Fruit fly (Drosophila melanogaster): ENCODE data around the gene Nepl13.

DNA sequence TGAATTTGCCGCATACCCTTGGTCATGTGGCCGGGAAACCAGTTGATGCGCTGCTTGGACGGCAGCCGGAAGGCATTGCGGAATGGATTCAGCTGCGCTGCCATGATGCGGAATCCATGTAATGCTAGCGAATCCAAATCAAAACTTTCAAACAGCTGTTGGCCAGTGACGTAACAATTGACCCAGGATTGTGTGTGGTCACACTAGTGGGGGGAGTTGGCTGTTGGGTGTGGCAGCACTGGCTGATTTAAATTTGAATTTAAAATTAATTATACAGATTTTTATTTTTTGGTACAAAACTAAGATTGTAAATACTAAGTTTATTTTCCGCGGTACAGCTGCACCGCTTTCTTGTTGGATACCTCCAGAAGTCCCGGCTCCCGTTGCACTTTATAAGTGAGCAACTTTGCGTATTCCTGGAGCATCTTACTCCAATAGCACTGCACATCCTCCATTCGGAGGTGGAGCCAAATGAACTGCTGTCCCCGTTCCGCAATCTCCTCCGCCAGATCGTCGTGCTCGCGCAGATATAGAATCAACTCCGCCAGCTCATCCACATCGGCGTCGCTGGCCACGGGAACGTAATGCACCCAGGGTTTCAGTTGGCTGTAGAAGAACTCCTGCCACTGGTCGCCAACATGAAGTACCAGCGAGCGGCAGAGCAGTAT is 13.3 kb downstream of the Nepl13 start, which contains the start of gene CG17141:
- TF ChIP-seq EcR (GFP tag; optimal IDR thresholded peaks at IDR 0.05) (no peak), Snoo (tag; optimal IDR thresholded peaks at IDR 0.05) (no peak), CG8301 (tag; optimal IDR thresholded peaks at IDR 0.05) (no peak), CG8159 (tag; optimal IDR thresholded peaks at IDR 0.05) (no peak)

Data from whole organism, pupa.